Worm (Caenorhabditis elegans): ENCODE results near the gene T10B5.10.

Gene T10B5.10

ce11 chrV:1856176-1856575, at the start of gene T10B5.10:
TSS of gene T10B5.10 (minus strand) at chrV:1856276.
- no peak for TF ChIP-seq ham-2 (GFP tag; optimal IDR thresholded peaks at IDR 0.05)
- no peak for TF ChIP-seq drap-1 (GFP tag; optimal IDR thresholded peaks at IDR 0.05)
- TF ChIP-seq nhr-76 (tag; optimal IDR thresholded peaks at IDR 0.05), result no peak
- TF ChIP-seq elt-3 (tag; optimal IDR thresholded peaks at IDR 0.05), result no peak
- no peak for TF ChIP-seq lin-13 (tag; optimal IDR thresholded peaks at IDR 0.05)
- TF ChIP-seq unc-39 (tag; optimal IDR thresholded peaks at IDR 0.05), result no peak
- TF ChIP-seq flh-1 (GFP tag; optimal IDR thresholded peaks at IDR 0.05), result no peak
- no peak for TF ChIP-seq lin-32 (GFP tag; optimal IDR thresholded peaks at IDR 0.05)
- TF ChIP-seq mls-2 (tag; optimal IDR thresholded peaks at IDR 0.05), result no peak
- TF ChIP-seq nhr-237 (tag; optimal IDR thresholded peaks at IDR 0.05), result no peak
- no peak for TF ChIP-seq tbx-8 (GFP tag; optimal IDR thresholded peaks at IDR 0.05)
- no peak for TF ChIP-seq elt-1 (tag; optimal IDR thresholded peaks at IDR 0.05; ENCODE audit: borderline replicate concordance, insufficient read depth)
- TF ChIP-seq nhr-28 (tag; optimal IDR thresholded peaks at IDR 0.05), result no peak

DNA sequence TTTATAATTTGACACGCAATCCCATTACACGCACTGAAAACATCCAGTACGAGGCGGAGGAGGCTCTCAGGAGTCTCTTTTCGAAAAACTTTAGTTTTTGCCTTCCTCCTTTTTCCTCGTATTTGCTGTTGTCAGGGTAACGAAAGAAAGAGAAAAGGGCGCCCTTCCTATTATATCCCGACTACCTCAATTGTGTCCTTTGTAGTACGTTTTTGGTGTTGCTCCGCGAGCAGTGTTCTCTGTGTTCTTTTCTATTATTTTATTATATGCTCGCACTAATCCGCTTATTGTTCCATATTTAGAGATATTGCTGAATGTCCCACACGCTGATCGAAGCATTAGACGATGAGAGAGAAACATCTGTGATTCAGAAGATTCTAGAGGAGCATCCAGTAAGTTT, 39.4 kb upstream of the T10B5.10 start, which contains the start of gene nphp-2:
Gene nphp-2, plus strand, starts transcription at position 301 of the 400 bp plus-strand sequence.
- TF ChIP-seq cnd-1 (tag; optimal IDR thresholded peaks at IDR 0.05) (no peak), lin-32 (GFP tag; optimal IDR thresholded peaks at IDR 0.05) (no peak), blmp-1 (tag; optimal IDR thresholded peaks at IDR 0.05) (no peak), ces-1 (GFP tag; optimal IDR thresholded peaks at IDR 0.05) (no peak), nhr-237 (tag; optimal IDR thresholded peaks at IDR 0.05) (no peak), nhr-2 (tag; optimal IDR thresholded peaks at IDR 0.05) (no peak), lsy-2 (tag; optimal IDR thresholded peaks at IDR 0.05) (no peak), mls-2 (tag; optimal IDR thresholded peaks at IDR 0.05) (no peak), unc-120 (tag; optimal IDR thresholded peaks at IDR 0.05; ENCODE audit: poor library complexity, severe bottlenecking) (no peak), sptf-1 (tag; optimal IDR thresholded peaks at IDR 0.05) (no peak), mep-1 (tag; optimal IDR thresholded peaks at IDR 0.05) (no peak), lin-13 (tag; optimal IDR thresholded peaks at IDR 0.05) (no peak), zip-8 (tag; optimal IDR thresholded peaks at IDR 0.05) (no peak), bed-3 (GFP tag; optimal IDR thresholded peaks at IDR 0.05) (no peak), ceh-83 (GFP tag; optimal IDR thresholded peaks at IDR 0.05) (no peak), nhr-76 (tag; optimal IDR thresholded peaks at IDR 0.05) (no peak), elt-1 (tag; optimal IDR thresholded peaks at IDR 0.05; ENCODE audit: borderline replicate concordance, insufficient read depth) (no peak), nhr-28 (tag; optimal IDR thresholded peaks at IDR 0.05) (no peak), mab-5 (tag; optimal IDR thresholded peaks at IDR 0.05) (no peak), drap-1 (GFP tag; optimal IDR thresholded peaks at IDR 0.05) (no peak)

DNA sequence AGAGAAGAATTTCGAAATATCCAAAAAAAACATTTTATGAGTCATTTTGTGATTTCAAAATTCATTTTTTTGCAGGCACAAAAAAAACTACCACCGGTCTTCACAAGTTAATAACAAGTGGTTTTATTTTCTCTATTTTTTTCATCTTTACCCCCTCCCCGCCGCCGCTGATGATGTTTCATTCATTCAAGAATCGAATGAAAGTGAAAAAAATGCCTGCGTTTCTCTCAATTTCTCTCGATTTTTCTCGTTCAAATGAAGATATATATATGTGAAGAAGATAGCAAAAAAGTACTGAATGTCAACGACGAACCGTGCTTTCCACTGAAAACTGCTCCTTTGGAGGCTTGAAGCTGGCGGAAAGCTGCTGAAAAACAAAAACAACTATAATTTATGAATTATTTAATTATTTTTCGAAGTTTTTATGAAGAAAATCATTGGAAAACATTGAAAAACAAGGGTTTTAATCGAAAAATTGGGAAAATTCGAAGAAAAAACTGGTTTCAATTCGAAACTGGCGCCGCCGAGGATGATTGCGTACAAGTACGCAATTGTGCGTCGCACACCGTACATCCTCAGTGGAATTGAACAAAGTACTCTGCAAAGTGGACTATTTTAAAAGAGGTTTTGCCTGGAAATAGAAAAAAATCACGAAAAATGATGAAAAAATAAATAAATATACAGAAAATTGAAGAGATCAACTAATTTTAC, 36.6 kb upstream of the T10B5.10 start, which contains the start of gene zig-11:
Gene zig-11, minus strand, starts transcription at position 373 of the 711 bp plus-strand sequence.
- no peak for TF ChIP-seq lin-32 (GFP tag; optimal IDR thresholded peaks at IDR 0.05)
- peak; percentile 85 for TF ChIP-seq lsy-2 (tag; optimal IDR thresholded peaks at IDR 0.05)
- TF ChIP-seq mab-5 (tag; optimal IDR thresholded peaks at IDR 0.05), result no peak
- no peak for TF ChIP-seq sem-2 (GFP tag; optimal IDR thresholded peaks at IDR 0.05)

- TF ChIP-seq hlh-1 (tag; optimal IDR thresholded peaks at IDR 0.05) (peak; percentile 48), ztf-11 (tag; optimal IDR thresholded peaks at IDR 0.05) (no peak)
Observed at ce11 chrV:1889996-1890395, 33.9 kb upstream of the T10B5.10 start.

DNA sequence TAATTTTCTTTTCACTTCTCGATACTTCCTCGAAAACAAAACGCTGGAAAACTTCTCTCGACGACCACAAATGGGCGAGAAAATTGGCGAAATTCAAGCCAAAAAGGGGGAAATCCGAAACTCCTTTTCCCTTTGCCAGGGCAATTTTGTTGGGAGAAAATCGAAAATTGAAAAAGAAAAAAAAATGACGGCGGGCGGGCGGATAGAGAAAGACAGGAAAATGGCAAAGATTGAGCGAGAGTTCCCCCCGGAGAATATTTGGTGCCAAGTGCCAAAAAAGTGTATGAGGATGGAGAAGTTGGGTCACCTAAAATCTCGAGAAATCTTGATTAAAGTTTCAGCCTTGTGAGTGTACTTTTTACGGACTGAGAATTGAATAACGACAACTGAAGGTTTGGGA, 32.2 kb upstream of the T10B5.10 start:
- TF ChIP-seq bed-3 (GFP tag; optimal IDR thresholded peaks at IDR 0.05) (no peak), tbx-8 (GFP tag; optimal IDR thresholded peaks at IDR 0.05) (no peak), nhr-2 (tag; optimal IDR thresholded peaks at IDR 0.05) (no peak), hlh-1 (tag; optimal IDR thresholded peaks at IDR 0.05) (no peak), mls-2 (tag; optimal IDR thresholded peaks at IDR 0.05) (no peak), flh-1 (GFP tag; optimal IDR thresholded peaks at IDR 0.05) (no peak), lin-13 (tag; optimal IDR thresholded peaks at IDR 0.05) (no peak), nhr-28 (tag; optimal IDR thresholded peaks at IDR 0.05) (no peak), sptf-1 (tag; optimal IDR thresholded peaks at IDR 0.05) (no peak)

ce11 chrV:1886997-1887396, 30.9 kb upstream of the T10B5.10 start:
- TF ChIP-seq mep-1 (tag; optimal IDR thresholded peaks at IDR 0.05), result no peak
- no peak for TF ChIP-seq mab-5 (tag; optimal IDR thresholded peaks at IDR 0.05)
- no peak for TF ChIP-seq unc-120 (tag; optimal IDR thresholded peaks at IDR 0.05; ENCODE audit: poor library complexity, severe bottlenecking)
- no peak for TF ChIP-seq bed-3 (GFP tag; optimal IDR thresholded peaks at IDR 0.05)
- no peak for TF ChIP-seq cnd-1 (tag; optimal IDR thresholded peaks at IDR 0.05)
- TF ChIP-seq unc-62 (GFP tag; optimal IDR thresholded peaks at IDR 0.05), result no peak
- no peak for TF ChIP-seq nhr-76 (tag; optimal IDR thresholded peaks at IDR 0.05)
- no peak for TF ChIP-seq elt-1 (tag; optimal IDR thresholded peaks at IDR 0.05; ENCODE audit: borderline replicate concordance, insufficient read depth)
- no peak for TF ChIP-seq drap-1 (GFP tag; optimal IDR thresholded peaks at IDR 0.05)
- no peak for TF ChIP-seq lin-32 (GFP tag; optimal IDR thresholded peaks at IDR 0.05)
